Worm (Caenorhabditis elegans) whole organism, L4 larva: ENCODE measurements around the gene hil-3.

Experiments used
- ceh-82 ChIP-seq: sonication (generic microtip); optimal IDR thresholded peaks from 2 replicates; lab custom pipeline; 2017; ENCODE audit warnings: missing biosample characterization, missing genetic modification characterization
- dmd-6 ChIP-seq: fragments of 200-800 bp; sonication (Bioruptor generic); IDR thresholded peaks from 2 replicates; pipeline ENCODE4 v1.3.6; 2022; ENCODE audit warnings: missing genetic modification reagents, missing genetic modification characterization, missing compliant biosample characterization
- dpl-1 ChIP-seq: fragments of 150-350 bp; optimal IDR thresholded peaks from 2 replicates; lab custom pipeline; 2014; ENCODE audit warnings: missing biosample characterization, missing genetic modification reagents, missing genetic modification characterization
- pha-4 ChIP-seq, 2 experiments: fragments of 150-350 bp in 1 of 2; fragments of 200-800 bp in 1 of 2; sonication (Bioruptor generic) in 1 of 2; IDR thresholded peaks in 1 of 2; optimal IDR thresholded peaks in 1 of 2; 2 replicates each; pipeline versions ENCODE4 v1.3.6 to Lab custom; 2014 to 2022; ENCODE audit warnings: missing genetic modification characterization in 2 of 2, missing genetic modification reagents in 2 of 2, missing biosample characterization in 1 of 2, missing compliant biosample characterization in 1 of 2
- unc-39 ChIP-seq: sonication (generic microtip); optimal IDR thresholded peaks from 2 replicates; lab custom pipeline; 2017; ENCODE audit warnings: missing biosample characterization, missing genetic modification characterization

- TF ChIP-seq dpl-1 (GFP tag; lab: Kevin White, UChicago) (no peak), unc-39 (no peak), pha-4 (GFP tag; IDR thresholded peaks at IDR 0.05; lab: Robert Waterston, UW) (peak; percentile 23; the same call in 1 of the 2 replicates), pha-4 (tag; optimal IDR thresholded peaks at IDR 0.05; lab: Kevin White, UChicago) (no peak), ceh-82 (tag; lab: Kevin White, UChicago) (no peak), dmd-6 (GFP tag; lab: Robert Waterston, UW) (no peak; the same call in none of the 2 replicates)
These were observed 10.0 kb upstream of the hil-3 start for ce11 chrX:8148993-8149392.
